Fruit fly (Drosophila melanogaster): ENCODE measurements around the gene tow.

The tow gene

dm6 chr3L:6979387-6980249, 37.0 kb downstream of the tow start, which contains the start of gene Galphai (continued):
- TF ChIP-seq CG10462 (GFP tag; optimal IDR thresholded peaks at IDR 0.05) (no peak), CG15479 (GFP tag; optimal IDR thresholded peaks at IDR 0.05) (peak; percentile 96), al (GFP tag; IDR thresholded peaks at IDR 0.05) (0 out of 2 replicates have a peak, but pooled peaks have one; percentile 4), CoRest (tag; optimal IDR thresholded peaks at IDR 0.05) (peak; percentile 64), CG9609 (GFP tag; optimal IDR thresholded peaks at IDR 0.05) (peak; percentile 21), trem (tag; optimal IDR thresholded peaks at IDR 0.05) (peak; percentile 91), fd96Cb (tag; optimal IDR thresholded peaks at IDR 0.05) (no peak), HLHmδ (GFP tag; optimal IDR thresholded peaks at IDR 0.05) (peak; percentile 16), pho (GFP tag; optimal IDR thresholded peaks at IDR 0.05) (peak; percentile 46), CG2712 (tag; optimal IDR thresholded peaks at IDR 0.05) (peak; percentile 52), grau (tag; optimal IDR thresholded peaks at IDR 0.05) (peak; percentile 10), Trl (optimal IDR thresholded peaks at IDR 0.05) (no peak), Trl (GFP tag; optimal IDR thresholded peaks at IDR 0.05) (no peak), CG7357 (GFP tag; IDR thresholded peaks at IDR 0.05) (0 out of 3 replicates have a peak, but pooled peaks have one; percentile 12), ems (GFP tag; optimal IDR thresholded peaks at IDR 0.05) (peak; percentile 40), Sox102F (GFP tag; optimal IDR thresholded peaks at IDR 0.05) (no peak), Jarid2 (GFP tag; optimal IDR thresholded peaks at IDR 0.05) (peak; percentile 72), phol (tag; optimal IDR thresholded peaks at IDR 0.05) (peak; percentile 73), gcm (GFP tag; optimal IDR thresholded peaks at IDR 0.05) (peak; percentile 12), zf30C (GFP tag; optimal IDR thresholded peaks at IDR 0.05) (no peak), CG14710 (tag; optimal IDR thresholded peaks at IDR 0.05) (peak; percentile 87), CG10147 (GFP tag; optimal IDR thresholded peaks at IDR 0.05) (peak; percentile 23), Fer2 (tag; optimal IDR thresholded peaks at IDR 0.05) (no peak), GATAe (GFP tag; conservative IDR thresholded peaks at IDR 0.05) (no peak), rib (GFP tag; IDR thresholded peaks at IDR 0.05) (peak; percentile 49), MBD-R2 (GFP tag; IDR thresholded peaks at IDR 0.05) (peak; percentile 63), yki (optimal IDR thresholded peaks at IDR 0.05) (peak; percentile 42), CTCF (GFP tag; optimal IDR thresholded peaks at IDR 0.05) (peak; percentile 65), Ets65A (GFP tag) (peak; percentile 94), CG1647 (GFP tag; optimal IDR thresholded peaks at IDR 0.05) (peak; percentile 19), chif (GFP tag; optimal IDR thresholded peaks at IDR 0.05) (peak; percentile 8 to 21), CG12744 (GFP tag; optimal IDR thresholded peaks at IDR 0.05) (peak; percentile 31), CG7839 (tag; optimal IDR thresholded peaks at IDR 0.05) (peak; percentile 13), CG10267 (tag; optimal IDR thresholded peaks at IDR 0.05) (peak; percentile 72), dm (GFP tag; optimal IDR thresholded peaks at IDR 0.05) (peak; percentile 58), sd (tag; optimal IDR thresholded peaks at IDR 0.05) (peak; percentile 36), CG43689 (GFP tag; IDR thresholded peaks at IDR 0.05) (no peak), CG10321 (GFP tag; IDR thresholded peaks at IDR 0.05) (peak; percentile 49; the same call in 1 of the 2 replicates), CG8290 (GFP tag; optimal IDR thresholded peaks at IDR 0.05) (peak; percentile 89), CG8290 (tag; optimal IDR thresholded peaks at IDR 0.05) (peak; percentile 59 to 97), vfl (GFP tag; optimal IDR thresholded peaks at IDR 0.05) (no peak), danr (GFP tag; IDR thresholded peaks at IDR 0.05) (no peak), insv (GFP tag; optimal IDR thresholded peaks at IDR 0.05) (peak in 1 of 2 experiments; percentile 59), Hr39 (optimal IDR thresholded peaks at IDR 0.05) (no peak), ftz-f1 (GFP tag; optimal IDR thresholded peaks at IDR 0.05) (peak; percentile 51), sob (GFP tag; IDR thresholded peaks at IDR 0.05) (0 out of 2 replicates have a peak, but pooled peaks have one; percentile 47), knrl (GFP tag; IDR thresholded peaks at IDR 0.05; ENCODE audit: partially characterized antibody) (peak; percentile 71), CG12155 (GFP tag; optimal IDR thresholded peaks at IDR 0.05) (peak; percentile 27), lilli (GFP tag; optimal IDR thresholded peaks at IDR 0.05) (peak; percentile 22), Atf-2 (GFP tag; optimal IDR thresholded peaks at IDR 0.05) (no peak)
